Worm (Caenorhabditis elegans): ENCODE results near the gene rpb-6.

ce11 chrII:10618157-10618556 lies 39.0 kb downstream of the rpb-6 start, which contains the start of gene C14A4.13:
- TF ChIP-seq ceh-24 (tag; optimal IDR thresholded peaks at IDR 0.05) (no peak), elt-2 (tag; optimal IDR thresholded peaks at IDR 0.05) (no peak), elt-4 (tag; optimal IDR thresholded peaks at IDR 0.05) (no peak), lin-11 (tag; optimal IDR thresholded peaks at IDR 0.05) (no peak), odd-2 (tag; optimal IDR thresholded peaks at IDR 0.05) (no peak), unc-3 (GFP tag; conservative IDR thresholded peaks at IDR 0.05) (no peak), unc-3 (tag; optimal IDR thresholded peaks at IDR 0.05) (no peak), nhr-11 (tag; optimal IDR thresholded peaks at IDR 0.05) (no peak), ceh-14 (tag; optimal IDR thresholded peaks at IDR 0.05) (no peak), dve-1 (tag; optimal IDR thresholded peaks at IDR 0.05) (no peak), pha-4 (tag; optimal IDR thresholded peaks at IDR 0.05) (no peak), ceh-31 (tag; optimal IDR thresholded peaks at IDR 0.05) (no peak), ets-4 (tag; optimal IDR thresholded peaks at IDR 0.05) (no peak)
